Worm (Caenorhabditis elegans) whole organism, L1 larva: Measurements from ENCODE around the gene glc-4.

Experiments used
- C04F5.9 ChIP-seq: sonication (generic microtip); optimal IDR thresholded peaks from 2 replicates; lab custom pipeline; 2016; ENCODE audit warnings: missing genetic modification characterization, missing compliant biosample characterization
- C16A3.4 ChIP-seq: fragments of 150-350 bp; optimal IDR thresholded peaks from 2 replicates; lab custom pipeline; 2014; ENCODE audit warnings: missing biosample characterization, missing genetic modification characterization
- C34B4.2 ChIP-seq: sonication (generic microtip); optimal IDR thresholded peaks from 2 replicates; lab custom pipeline; 2017; ENCODE audit warnings: mild to moderate bottlenecking, missing genetic modification characterization, missing compliant biosample characterization
- F16B12.6 ChIP-seq: fragments of 150-350 bp; optimal IDR thresholded peaks from 2 replicates; lab custom pipeline; 2014; ENCODE audit warnings: missing biosample characterization, missing genetic modification characterization
- alr-1 ChIP-seq: fragments of 200-800 bp; sonication (Bioruptor generic); optimal IDR thresholded peaks from 2 replicates; lab custom pipeline; 2018; ENCODE audit warnings: borderline replicate concordance, mild to moderate bottlenecking, missing genetic modification characterization, missing compliant biosample characterization
- aly-2 ChIP-seq: fragments of 150-350 bp; optimal IDR thresholded peaks from 2 replicates; lab custom pipeline; 2014; ENCODE audit warnings: missing biosample characterization, missing genetic modification characterization
- ama-1 ChIP-seq: fragments of 150-350 bp; optimal IDR thresholded peaks from 2 replicates; lab custom pipeline; 2014
- ceh-8 ChIP-seq: fragments of 200-800 bp; sonication (Bioruptor generic); optimal IDR thresholded peaks from 2 replicates; lab custom pipeline; 2018; ENCODE audit warnings: mild to moderate bottlenecking, missing genetic modification characterization, moderate library complexity, missing compliant biosample characterization
- ceh-88 ChIP-seq: fragments of 200-800 bp; sonication (Bioruptor generic); IDR thresholded peaks from 2 replicates; pipeline ENCODE4 v1.3.6; 2022; ENCODE audit warnings: missing genetic modification characterization, missing compliant biosample characterization
- ceh-90 ChIP-seq: sonication (generic microtip); optimal IDR thresholded peaks from 2 replicates; lab custom pipeline; 2016; ENCODE audit warnings: missing genetic modification characterization, missing compliant biosample characterization
- dpl-1 ChIP-seq, 3 experiments: fragments of 150-350 bp in 2 of 3; sonication (generic microtip) in 1 of 3; optimal IDR thresholded peaks; 2 replicates each; lab custom pipeline; 2014 to 2017; ENCODE audit warnings: missing biosample characterization in 3 of 3, missing genetic modification characterization in 3 of 3, missing genetic modification reagents in 3 of 3
- dsc-1 ChIP-seq: sonication (generic microtip); optimal IDR thresholded peaks from 2 replicates; lab custom pipeline; 2016; ENCODE audit warnings: mild to moderate bottlenecking, missing genetic modification characterization, missing compliant biosample characterization
- egl-27 ChIP-seq, 2 experiments: fragments of 150-350 bp in 1 of 2; sonication (generic microtip); optimal IDR thresholded peaks; 3 replicates each; lab custom pipeline; 2017 to 2018; ENCODE audit warnings: missing biosample characterization in 2 of 2, missing genetic modification characterization in 2 of 2, missing genetic modification reagents in 2 of 2
- elt-3 ChIP-seq, 6 experiments: fragments of 150-350 bp in 1 of 6; sonication (generic microtip); optimal IDR thresholded peaks; 2 replicates each; lab custom pipeline; 2017 to 2018; ENCODE audit warnings: missing biosample characterization in 6 of 6, missing genetic modification characterization in 6 of 6, inconsistent platforms in 1 of 6
- ets-5 ChIP-seq: fragments of 200-800 bp; sonication (Bioruptor generic); IDR thresholded peaks from 2 replicates; pipeline ENCODE4 v1.3.6; 2022; ENCODE audit warnings: missing genetic modification characterization, missing compliant biosample characterization
- hlh-17 ChIP-seq: fragments of 200-800 bp; sonication (Bioruptor generic); optimal IDR thresholded peaks from 2 replicates; lab custom pipeline; 2018; ENCODE audit warnings: missing genetic modification characterization, mild to moderate bottlenecking, missing compliant biosample characterization, moderate library complexity, borderline replicate concordance
- jun-1 ChIP-seq: fragments of 150-350 bp; optimal IDR thresholded peaks from 2 replicates; lab custom pipeline; 2014; ENCODE audit warnings: missing biosample characterization, missing genetic modification reagents, missing genetic modification characterization
- lin-13 ChIP-seq: fragments of 150-350 bp; optimal IDR thresholded peaks from 2 replicates; lab custom pipeline; 2014; ENCODE audit warnings: missing biosample characterization, missing genetic modification reagents, missing genetic modification characterization
- lin-14 ChIP-seq: fragments of 200-800 bp; sonication (Bioruptor generic); optimal IDR thresholded peaks from 2 replicates; lab custom pipeline; 2018; ENCODE audit warnings: mild to moderate bottlenecking, missing genetic modification characterization, moderate library complexity, missing compliant biosample characterization
- lin-15B ChIP-seq: fragments of 150-350 bp; sonication (generic microtip); optimal IDR thresholded peaks from 3 replicates; lab custom pipeline; 2014; ENCODE audit warnings: missing biosample characterization, missing genetic modification characterization
- lin-35 ChIP-seq, 2 experiments: fragments of 150-350 bp; optimal IDR thresholded peaks; 2 replicates each; lab custom pipeline; 2014; ENCODE audit warnings: missing biosample characterization in 2 of 2, missing genetic modification characterization in 2 of 2, missing genetic modification reagents in 2 of 2
- lsy-2 ChIP-seq, 2 experiments: fragments of 150-350 bp; optimal IDR thresholded peaks; 2 replicates each; lab custom pipeline; 2014; ENCODE audit warnings: missing biosample characterization in 2 of 2, missing genetic modification characterization in 2 of 2
- mab-9 ChIP-seq: fragments of 200-800 bp; sonication (Bioruptor generic); IDR thresholded peaks from 2 replicates; pipeline ENCODE4 v1.3.6; 2022; ENCODE audit warnings: missing genetic modification reagents, missing genetic modification characterization, missing compliant biosample characterization
- mdl-1 ChIP-seq, 2 experiments: fragments of 150-350 bp; optimal IDR thresholded peaks; 2 replicates each; lab custom pipeline; 2014 to 2017; ENCODE audit warnings: missing biosample characterization in 2 of 2, missing genetic modification characterization in 2 of 2, inconsistent platforms in 1 of 2
- mep-1 ChIP-seq: fragments of 150-350 bp; optimal IDR thresholded peaks from 2 replicates; lab custom pipeline; 2014; ENCODE audit warnings: missing biosample characterization, missing genetic modification characterization
- nhr-11 ChIP-seq: fragments of 150-350 bp; optimal IDR thresholded peaks from 2 replicates; lab custom pipeline; 2014; ENCODE audit warnings: missing biosample characterization, missing genetic modification characterization
- nhr-12 ChIP-seq: sonication (generic microtip); optimal IDR thresholded peaks from 2 replicates; lab custom pipeline; 2017; ENCODE audit warnings: missing biosample characterization, missing genetic modification characterization
- nhr-19 ChIP-seq: fragments of 200-800 bp; sonication (Bioruptor generic); conservative IDR thresholded peaks from 2 replicates; pipeline ENCODE4 v1.3.6; 2022; ENCODE audit warnings: missing genetic modification characterization, missing compliant biosample characterization
- nhr-28 ChIP-seq: fragments of 150-350 bp; optimal IDR thresholded peaks from 2 replicates; lab custom pipeline; 2014; ENCODE audit warnings: missing biosample characterization, missing genetic modification characterization
- nhr-71 ChIP-seq: sonication (generic microtip); optimal IDR thresholded peaks from 2 replicates; lab custom pipeline; 2016; ENCODE audit warnings: mild to moderate bottlenecking, missing genetic modification characterization, moderate library complexity, missing compliant biosample characterization
- nhr-76 ChIP-seq: sonication (generic microtip); optimal IDR thresholded peaks from 2 replicates; lab custom pipeline; 2017; ENCODE audit warnings: missing biosample characterization, missing genetic modification characterization
- nhr-77 ChIP-seq: fragments of 150-350 bp; optimal IDR thresholded peaks from 2 replicates; lab custom pipeline; 2014; ENCODE audit warnings: missing biosample characterization, missing genetic modification characterization
- nhr-84 ChIP-seq: sonication (generic microtip); optimal IDR thresholded peaks from 2 replicates; lab custom pipeline; 2017; ENCODE audit warnings: missing biosample characterization, missing genetic modification characterization
- nhr-85 ChIP-seq: sonication (generic microtip); peaks from one replicate; lab custom pipeline; 2016; ENCODE audit warnings: missing genetic modification characterization, inconsistent platforms, missing compliant biosample characterization
- nhr-90 ChIP-seq: sonication (generic microtip); optimal IDR thresholded peaks from 2 replicates; lab custom pipeline; 2016; ENCODE audit warnings: mild to moderate bottlenecking, missing genetic modification characterization, missing compliant biosample characterization; ENCODE audit not compliant: poor library complexity
- pqm-1 ChIP-seq: sonication (generic microtip); optimal IDR thresholded peaks from 3 replicates; lab custom pipeline; 2017; ENCODE audit warnings: missing biosample characterization, missing genetic modification characterization
- skn-1 ChIP-seq: fragments of 150-350 bp; optimal IDR thresholded peaks from 2 replicates; lab custom pipeline; 2014; ENCODE audit warnings: missing biosample characterization, missing genetic modification characterization
- sox-4 ChIP-seq: sonication (generic microtip); optimal IDR thresholded peaks from 2 replicates; lab custom pipeline; 2016; ENCODE audit warnings: missing genetic modification characterization, missing compliant biosample characterization
- sptf-1 ChIP-seq: fragments of 150-350 bp; optimal IDR thresholded peaks from 2 replicates; lab custom pipeline; 2014; ENCODE audit warnings: missing biosample characterization, missing genetic modification characterization
- swsn-7 ChIP-seq: sonication (generic microtip); optimal IDR thresholded peaks from 2 replicates; lab custom pipeline; 2016; ENCODE audit warnings: missing genetic modification characterization, missing compliant biosample characterization
- tbx-2 ChIP-seq: sonication (generic microtip); optimal IDR thresholded peaks from 2 replicates; lab custom pipeline; 2016; ENCODE audit warnings: missing genetic modification characterization, missing compliant biosample characterization
- tlp-1 ChIP-seq: fragments of 150-350 bp; optimal IDR thresholded peaks from 2 replicates; lab custom pipeline; 2014; ENCODE audit warnings: missing biosample characterization, missing genetic modification characterization
- unc-130 ChIP-seq: fragments of 150-350 bp; optimal IDR thresholded peaks from 2 replicates; lab custom pipeline; 2017; ENCODE audit warnings: missing biosample characterization, missing genetic modification characterization, inconsistent platforms
- unc-30 ChIP-seq: sonication (generic microtip); optimal IDR thresholded peaks from 2 replicates; lab custom pipeline; 2017; ENCODE audit warnings: missing biosample characterization, missing genetic modification characterization
- unc-62 ChIP-seq: fragments of 150-350 bp; optimal IDR thresholded peaks from 2 replicates; lab custom pipeline; 2014; ENCODE audit warnings: missing biosample characterization, missing genetic modification reagents, missing genetic modification characterization
- xbp-1 ChIP-seq: sonication (generic microtip); optimal IDR thresholded peaks from 2 replicates; lab custom pipeline; 2016; ENCODE audit warnings: missing genetic modification characterization, missing compliant biosample characterization
- zag-1 ChIP-seq: fragments of 150-350 bp; optimal IDR thresholded peaks from 2 replicates; lab custom pipeline; 2014; ENCODE audit warnings: missing biosample characterization, missing genetic modification characterization

Gene glc-4

DNA sequence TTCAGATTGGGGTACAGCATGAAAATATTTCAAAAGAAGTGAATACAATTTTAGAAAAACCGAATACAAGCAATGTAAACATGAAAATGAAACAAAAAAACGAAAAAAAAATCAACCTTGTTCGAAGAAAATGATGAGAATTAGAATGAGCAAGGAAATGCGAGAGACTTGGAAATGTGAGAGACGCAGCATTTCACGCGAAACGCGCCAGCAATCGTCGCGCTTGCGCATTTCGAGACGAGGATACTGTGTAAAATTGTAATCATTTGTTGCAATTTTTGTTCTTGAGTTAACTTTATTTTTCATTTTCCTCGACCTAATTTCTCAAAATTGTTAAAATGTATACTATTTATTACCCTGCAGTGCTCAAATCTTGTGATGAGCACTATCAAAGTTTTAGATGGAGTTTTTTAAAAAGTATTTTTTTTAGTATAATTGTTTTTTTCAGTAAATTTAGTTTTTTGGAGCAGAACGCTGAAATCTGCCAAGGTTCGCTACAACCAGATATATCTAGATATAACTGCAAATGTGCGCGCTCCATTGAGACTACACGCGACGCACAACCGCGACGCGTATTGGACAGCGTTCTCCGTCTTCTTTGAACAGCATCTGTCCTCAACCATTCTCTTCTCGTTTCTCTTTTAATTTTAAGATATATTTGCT, 22.6 kb downstream of the glc-4 start, which contains the start of gene fust-1 (continued):
- TF ChIP-seq unc-30 (tag; lab: Kevin White, UChicago) (no peak), aly-2 (tag; lab: Kevin White, UChicago) (peak; percentile 94), tbx-2 (tag; lab: Kevin White, UChicago) (peak; percentile 97), nhr-84 (tag; lab: Kevin White, UChicago) (no peak), lin-14 (GFP tag; lab: Kevin White, UChicago) (peak; percentile 97), unc-130 (tag; lab: Kevin White, UChicago) (peak; percentile 98), lin-35 (GFP tag; optimal IDR thresholded peaks at IDR 0.05; lab: Kevin White, UChicago) (peak; percentile 90 to 94), ets-5 (GFP tag; lab: Robert Waterston, UW) (no peak), C16A3.4 (tag; lab: Kevin White, UChicago) (peak; percentile 96), C34B4.2 (tag; lab: Kevin White, UChicago) (peak; percentile 50), zag-1 (peak; percentile 41), nhr-12 (tag; lab: Kevin White, UChicago) (no peak), elt-3 (tag; optimal IDR thresholded peaks at IDR 0.05; lab: Kevin White, UChicago) (peak in 5 of 6 experiments; percentile 89 to 98 (median 94)), nhr-77 (tag; lab: Kevin White, UChicago) (peak; percentile 95), tlp-1 (no peak), lin-15B (tag; lab: Kevin White, UChicago) (peak; percentile 90), hlh-17 (GFP tag; lab: Kevin White, UChicago) (no peak), F16B12.6 (tag; lab: Kevin White, UChicago) (peak; percentile 78), pqm-1 (no peak), sptf-1 (no peak), ceh-90 (tag; lab: Kevin White, UChicago) (peak; percentile 61), nhr-90 (tag; lab: Kevin White, UChicago) (peak; percentile 97), nhr-85 (tag; lab: Kevin White, UChicago) (peak; percentile 99), mab-9 (GFP tag; lab: Robert Waterston, UW) (peak; percentile 94), nhr-28 (tag; lab: Kevin White, UChicago) (peak; percentile 4), lsy-2 (tag; optimal IDR thresholded peaks at IDR 0.05; lab: Kevin White, UChicago) (peak; percentile 97), dsc-1 (peak; percentile 98), mep-1 (tag; lab: Kevin White, UChicago) (peak; percentile 99), nhr-11 (tag; lab: Kevin White, UChicago) (peak; percentile 95), ama-1 (lab: Kevin White, UChicago) (peak; percentile 89), xbp-1 (tag; lab: Kevin White, UChicago) (peak; percentile 96), ceh-8 (GFP tag; lab: Kevin White, UChicago) (peak; percentile 95), dpl-1 (GFP tag; optimal IDR thresholded peaks at IDR 0.05; lab: Kevin White, UChicago) (peak; percentile 86 to 91 (median 88)), skn-1 (tag; lab: Kevin White, UChicago) (peak; percentile 98)

DNA sequence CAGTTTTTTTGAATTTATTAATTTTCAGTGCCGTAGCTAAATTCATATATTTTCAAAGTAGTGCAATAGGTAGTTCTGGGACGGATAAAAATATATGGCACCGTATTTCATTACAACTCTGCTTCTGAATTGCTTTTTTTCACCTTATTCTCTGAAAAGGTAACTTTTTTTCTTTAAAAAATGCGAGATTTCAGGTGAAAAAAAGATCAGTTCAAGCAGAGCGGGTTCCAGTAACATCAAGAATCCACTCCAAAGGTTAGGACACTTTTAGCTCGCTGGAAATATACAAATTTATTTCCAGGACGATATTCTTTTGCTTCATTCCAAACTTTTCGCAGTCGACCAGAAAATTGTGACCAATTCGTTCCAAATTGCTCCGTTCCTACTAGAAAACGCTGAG, 26.6 kb downstream of the glc-4 start, which contains the start of gene T07F8.1:
T07F8.1 (plus strand) TSS at position 301 of the 400 bp plus-strand sequence.
- TF ChIP-seq unc-30 (tag; lab: Kevin White, UChicago) (no peak), mdl-1 (tag; optimal IDR thresholded peaks at IDR 0.05; lab: Kevin White, UChicago) (no peak)

DNA sequence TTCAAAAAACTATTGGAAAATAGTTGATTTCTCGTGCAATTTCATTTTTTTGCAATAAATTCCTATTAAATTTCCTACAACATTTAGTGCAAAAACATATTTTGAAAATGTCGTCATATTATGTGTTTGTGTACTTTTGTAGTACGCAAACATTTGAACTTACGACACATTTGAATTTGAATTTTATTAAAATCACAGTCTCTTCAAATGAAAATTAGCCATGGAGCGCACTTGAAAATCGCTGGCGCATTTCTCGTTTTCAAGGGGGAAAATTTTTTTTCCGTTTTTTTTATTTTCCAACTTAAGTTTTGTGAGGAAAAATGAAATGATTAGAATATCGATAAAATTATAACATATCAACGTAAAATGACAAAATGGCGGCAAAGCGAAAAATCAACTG, 27.2 kb downstream of the glc-4 start:
- TF ChIP-seq nhr-85 (tag; lab: Kevin White, UChicago) = peak; percentile 67
- TF ChIP-seq C04F5.9 (tag; lab: Kevin White, UChicago) = no peak
- TF ChIP-seq nhr-19 = peak; percentile 30; the same call in 1 of the 2 replicates
- peak; percentile 63 for TF ChIP-seq nhr-71 (tag; lab: Kevin White, UChicago)
- no peak for TF ChIP-seq unc-62 (GFP tag; lab: Kevin White, UChicago)
- TF ChIP-seq ama-1 (lab: Kevin White, UChicago) = no peak
- TF ChIP-seq xbp-1 (tag; lab: Kevin White, UChicago) = peak; percentile 19
- TF ChIP-seq jun-1 (tag; lab: Kevin White, UChicago) = no peak
- TF ChIP-seq sox-4 = no peak
- no peak for TF ChIP-seq egl-27 (tag; optimal IDR thresholded peaks at IDR 0.05; lab: Kevin White, UChicago)
- TF ChIP-seq C34B4.2 (tag; lab: Kevin White, UChicago) = no peak
- TF ChIP-seq elt-3 (tag; optimal IDR thresholded peaks at IDR 0.05; lab: Kevin White, UChicago) = no peak
- TF ChIP-seq zag-1 = no peak
- peak; percentile 23 for TF ChIP-seq swsn-7 (tag; lab: Kevin White, UChicago)
- TF ChIP-seq ceh-88 (GFP tag; lab: Robert Waterston, UW) = no peak
- TF ChIP-seq lin-13 (GFP tag; lab: Kevin White, UChicago) = no peak
- TF ChIP-seq unc-30 (tag; lab: Kevin White, UChicago) = no peak
- TF ChIP-seq nhr-11 (tag; lab: Kevin White, UChicago) = no peak
- no peak for TF ChIP-seq alr-1 (tag; lab: Kevin White, UChicago)
- TF ChIP-seq nhr-76 (tag; lab: Kevin White, UChicago) = no peak
- TF ChIP-seq lin-15B (tag; lab: Kevin White, UChicago) = peak; percentile 5
- TF ChIP-seq lsy-2 (tag; optimal IDR thresholded peaks at IDR 0.05; lab: Kevin White, UChicago) = peak; percentile 75 to 86
- no peak for TF ChIP-seq nhr-28 (tag; lab: Kevin White, UChicago)
- TF ChIP-seq nhr-77 (tag; lab: Kevin White, UChicago) = no peak
